Worm (Caenorhabditis elegans): ENCODE results near the gene ZK675.4.

ZK675.4 gene

DNA sequence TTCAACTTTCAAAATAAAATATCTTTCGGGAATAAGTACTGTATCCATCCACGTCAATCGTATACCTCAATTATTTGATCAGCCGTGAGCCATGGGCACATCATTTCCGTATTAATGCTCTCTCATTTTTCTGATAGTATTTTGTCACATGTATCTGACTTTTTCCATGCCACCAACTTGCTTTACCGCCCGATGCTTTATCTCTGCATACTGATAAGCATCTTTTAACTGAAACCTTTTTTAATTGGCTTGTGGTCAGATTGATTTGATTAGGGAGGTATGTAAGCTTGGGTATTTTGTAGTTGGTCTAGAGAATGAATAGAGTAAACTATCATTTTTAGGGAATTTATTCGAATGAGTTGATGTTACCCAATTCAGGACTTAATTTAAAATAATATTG is 21.8 kb upstream of the ZK675.4 start:
- TF ChIP-seq tlp-1 (tag; optimal IDR thresholded peaks at IDR 0.05), result no peak
- TF ChIP-seq lin-35 (GFP tag; optimal IDR thresholded peaks at IDR 0.05), result peak in 1 of 2 experiments; percentile 11
- peak; percentile 57 for TF ChIP-seq elt-2 (tag; optimal IDR thresholded peaks at IDR 0.05)

DNA sequence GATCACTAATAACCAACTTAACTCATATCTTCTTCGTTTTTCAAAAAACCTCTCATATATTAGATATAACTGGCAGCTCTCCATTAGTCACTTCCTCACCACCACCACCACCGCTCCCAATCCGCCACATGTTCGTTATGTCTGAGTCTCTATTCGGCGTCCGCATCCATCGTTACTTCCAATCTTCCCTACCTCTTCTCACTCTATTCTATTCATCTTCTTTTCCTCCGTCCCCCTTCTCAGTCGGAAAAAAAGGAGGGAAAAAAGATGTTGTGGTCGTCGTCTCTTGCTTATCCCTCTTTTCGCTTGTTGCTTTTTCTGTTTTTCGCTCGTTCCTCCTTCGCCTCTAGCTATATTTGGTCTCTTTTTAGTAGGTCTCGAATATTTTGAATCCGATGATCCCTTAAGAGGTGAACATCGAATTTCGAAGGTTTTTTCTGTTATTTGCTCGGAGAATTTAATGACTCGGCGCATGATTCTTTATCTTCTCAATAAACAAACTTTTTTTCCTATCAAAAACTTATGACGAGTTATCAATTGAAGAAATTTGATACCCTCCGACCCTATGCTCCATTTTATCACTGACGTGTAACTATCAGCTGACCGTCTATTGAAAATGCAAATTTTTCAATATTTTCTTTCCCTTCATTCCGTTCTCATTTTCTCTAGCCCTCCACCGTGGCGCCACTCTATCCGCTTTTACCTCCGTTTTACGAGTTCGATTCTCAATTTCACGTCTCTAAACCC is 19.1 kb upstream of the ZK675.4 start:
- TF ChIP-seq dsc-1 (tag; optimal IDR thresholded peaks at IDR 0.05) (peak; percentile 40), irx-1 (tag; optimal IDR thresholded peaks at IDR 0.05) (peak; percentile 14), egl-13 (tag; optimal IDR thresholded peaks at IDR 0.05) (peak; percentile 2), zag-1 (tag; optimal IDR thresholded peaks at IDR 0.05) (no peak), lsy-2 (tag; optimal IDR thresholded peaks at IDR 0.05) (peak in 1 of 2 experiments; percentile 45), tlp-1 (tag; optimal IDR thresholded peaks at IDR 0.05) (peak; percentile 15), isw-1 (GFP tag; IDR thresholded peaks at IDR 0.05) (no peak), snu-23 (GFP tag; optimal IDR thresholded peaks at IDR 0.05) (peak; percentile 48), aly-2 (tag; optimal IDR thresholded peaks at IDR 0.05) (no peak), nhr-84 (tag; optimal IDR thresholded peaks at IDR 0.05) (no peak), swsn-7 (tag; optimal IDR thresholded peaks at IDR 0.05) (peak; percentile 46), nhr-12 (tag; optimal IDR thresholded peaks at IDR 0.05) (no peak), mdl-1 (tag; optimal IDR thresholded peaks at IDR 0.05) (peak in 1 of 2 experiments; percentile 1), nhr-237 (tag; optimal IDR thresholded peaks at IDR 0.05) (no peak), nhr-71 (tag; optimal IDR thresholded peaks at IDR 0.05) (peak; percentile 58), nhr-47 (tag; optimal IDR thresholded peaks at IDR 0.05) (peak; percentile 4), efl-1 (optimal IDR thresholded peaks at IDR 0.05) (peak; percentile 8 to 37), efl-1 (GFP tag; optimal IDR thresholded peaks at IDR 0.05 in 1 of 2) (peak in 1 of 2 experiments; percentile 68), sptf-1 (tag; optimal IDR thresholded peaks at IDR 0.05) (no peak), elt-2 (tag; optimal IDR thresholded peaks at IDR 0.05) (peak; percentile 72), ztf-4 (tag; optimal IDR thresholded peaks at IDR 0.05) (no peak), lin-35 (GFP tag; optimal IDR thresholded peaks at IDR 0.05) (peak in 1 of 2 experiments; percentile 9), ceh-8 (GFP tag; optimal IDR thresholded peaks at IDR 0.05) (peak; percentile 20), mab-9 (GFP tag; IDR thresholded peaks at IDR 0.05) (no peak), hpl-2 (GFP tag; optimal IDR thresholded peaks at IDR 0.05) (no peak), lin-14 (GFP tag; optimal IDR thresholded peaks at IDR 0.05) (peak; percentile 87), fkh-8 (tag; optimal IDR thresholded peaks at IDR 0.05) (peak; percentile 53), ama-1 (optimal IDR thresholded peaks at IDR 0.05) (peak; percentile 58), nhr-85 (tag) (no peak), rnt-1 (tag; optimal IDR thresholded peaks at IDR 0.05) (peak; percentile 71), fkh-10 (GFP tag; optimal IDR thresholded peaks at IDR 0.05) (peak; percentile 6), vab-15 (tag; optimal IDR thresholded peaks at IDR 0.05) (no peak), tbx-2 (tag; optimal IDR thresholded peaks at IDR 0.05) (peak; percentile 39), blmp-1 (tag; optimal IDR thresholded peaks at IDR 0.05) (peak; percentile 73), mep-1 (tag; optimal IDR thresholded peaks at IDR 0.05) (peak; percentile 69)

DNA sequence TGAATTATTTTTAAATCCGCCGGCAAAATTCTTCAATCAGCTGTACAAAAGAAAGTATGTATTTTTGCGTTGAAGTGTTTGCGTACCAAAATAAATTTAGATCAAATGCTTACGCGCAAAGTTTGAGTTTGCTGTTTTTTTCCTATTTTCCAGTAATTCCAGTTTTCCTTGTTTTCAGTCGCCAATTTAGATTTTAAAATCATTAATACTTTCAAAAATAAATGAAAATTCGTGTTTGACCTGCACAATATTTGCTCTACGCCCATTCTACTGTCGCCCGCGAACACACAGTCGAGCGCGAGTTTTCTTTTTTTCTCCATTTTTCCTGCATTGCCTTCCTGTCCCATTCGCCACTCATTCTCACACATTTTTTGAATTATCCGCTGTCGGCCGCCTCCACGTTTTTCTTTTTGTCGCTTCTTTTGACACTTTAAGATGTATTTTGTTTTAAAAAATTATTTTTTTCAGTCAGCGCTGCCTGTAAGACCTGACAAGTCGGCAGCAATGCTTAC is 18.3 kb upstream of the ZK675.4 start, which contains the start of gene ptc-1:
Gene ptc-1 (plus strand): TSS at position 462 of the 512 bp plus-strand sequence.
- TF ChIP-seq blmp-1 (tag; optimal IDR thresholded peaks at IDR 0.05) (no peak), irx-1 (tag; optimal IDR thresholded peaks at IDR 0.05) (no peak), mab-9 (GFP tag; IDR thresholded peaks at IDR 0.05) (no peak), unc-98 (GFP tag; IDR thresholded peaks at IDR 0.05) (no peak), ama-1 (optimal IDR thresholded peaks at IDR 0.05) (no peak), ces-1 (GFP tag; optimal IDR thresholded peaks at IDR 0.05) (no peak), efl-1 (optimal IDR thresholded peaks at IDR 0.05) (no peak), efl-1 (GFP tag; optimal IDR thresholded peaks at IDR 0.05 in 1 of 2) (peak in 1 of 2 experiments; percentile 45), tbx-2 (tag; optimal IDR thresholded peaks at IDR 0.05) (no peak), dsc-1 (tag; optimal IDR thresholded peaks at IDR 0.05) (peak; percentile 20), egl-27 (tag; optimal IDR thresholded peaks at IDR 0.05) (no peak), nhr-77 (tag; optimal IDR thresholded peaks at IDR 0.05) (no peak), ceh-88 (GFP tag; IDR thresholded peaks at IDR 0.05) (no peak)

Data from whole organism, L1 larva.